Fruit fly (Drosophila melanogaster) ovary, adult (tissue): ENCODE measurements around the gene Oat.

ENCODE experiments used
- CG17801 ChIP-seq: fragments of 200-800 bp; optimal IDR thresholded peaks from 2 replicates; lab custom pipeline; 2019; ENCODE audit warnings: missing biosample characterization, mild to moderate bottlenecking, missing genetic modification characterization, moderate library complexity; ENCODE audit not compliant: partially characterized antibody

Gene Oat

DNA sequence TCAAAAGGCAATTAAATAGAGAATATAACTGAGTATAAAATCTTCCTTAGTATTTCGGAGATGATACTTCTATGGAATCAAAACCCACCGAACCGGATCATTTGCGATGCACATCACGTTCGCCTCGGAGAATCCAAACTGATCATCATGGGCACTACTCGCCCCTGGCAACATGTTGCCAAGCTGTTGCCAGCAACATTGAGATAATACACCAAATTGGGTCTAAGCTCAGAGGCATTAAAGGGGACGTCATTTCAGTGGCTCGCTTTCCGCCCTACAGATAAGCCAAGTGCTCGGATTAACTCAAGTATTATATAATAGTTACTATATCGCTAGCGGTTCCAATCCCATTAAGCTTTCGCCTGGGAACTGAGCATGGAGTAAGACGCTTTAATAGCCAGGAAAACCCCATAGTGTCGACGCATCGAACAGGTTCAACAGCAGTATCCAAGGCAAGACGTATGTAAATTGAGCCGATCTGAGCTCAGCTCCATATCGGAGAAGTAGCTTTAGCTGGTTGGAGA, 43.6 kb downstream of the Oat start, which contains the start of the genes lush and CG9372:
lush (minus strand) TSS at position 117 of the 524 bp plus-strand sequence.
CG9372 (plus strand) TSS at position 235 of the 524 bp plus-strand sequence.
- no peak for TF ChIP-seq CG17801 (GFP tag; lab: Kevin White, UChicago)

DNA sequence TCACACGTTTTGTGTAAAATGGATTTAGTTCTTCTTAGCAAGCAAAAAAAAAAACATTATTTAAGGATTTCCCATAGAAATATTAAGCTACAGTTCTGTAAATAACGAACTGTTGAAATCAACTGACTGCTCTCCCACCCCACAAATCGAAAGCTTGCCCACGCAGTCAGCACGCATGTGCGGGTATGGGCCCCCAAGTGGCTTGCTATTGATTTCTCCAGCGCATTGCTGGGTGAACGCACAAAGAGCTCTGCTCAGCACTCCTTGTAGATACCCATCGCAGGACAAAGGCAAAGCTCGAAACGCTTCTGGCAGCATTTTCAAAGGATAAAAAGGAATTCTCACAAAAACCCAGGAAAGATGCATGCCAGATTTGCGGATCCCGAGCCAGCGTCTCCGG, 48.2 kb downstream of the Oat start, which contains the start of gene CG9368:
CG9368 (plus strand) TSS at position 221 of the 400 bp plus-strand sequence.
- no peak for TF ChIP-seq CG17801 (GFP tag; lab: Kevin White, UChicago)

DNA sequence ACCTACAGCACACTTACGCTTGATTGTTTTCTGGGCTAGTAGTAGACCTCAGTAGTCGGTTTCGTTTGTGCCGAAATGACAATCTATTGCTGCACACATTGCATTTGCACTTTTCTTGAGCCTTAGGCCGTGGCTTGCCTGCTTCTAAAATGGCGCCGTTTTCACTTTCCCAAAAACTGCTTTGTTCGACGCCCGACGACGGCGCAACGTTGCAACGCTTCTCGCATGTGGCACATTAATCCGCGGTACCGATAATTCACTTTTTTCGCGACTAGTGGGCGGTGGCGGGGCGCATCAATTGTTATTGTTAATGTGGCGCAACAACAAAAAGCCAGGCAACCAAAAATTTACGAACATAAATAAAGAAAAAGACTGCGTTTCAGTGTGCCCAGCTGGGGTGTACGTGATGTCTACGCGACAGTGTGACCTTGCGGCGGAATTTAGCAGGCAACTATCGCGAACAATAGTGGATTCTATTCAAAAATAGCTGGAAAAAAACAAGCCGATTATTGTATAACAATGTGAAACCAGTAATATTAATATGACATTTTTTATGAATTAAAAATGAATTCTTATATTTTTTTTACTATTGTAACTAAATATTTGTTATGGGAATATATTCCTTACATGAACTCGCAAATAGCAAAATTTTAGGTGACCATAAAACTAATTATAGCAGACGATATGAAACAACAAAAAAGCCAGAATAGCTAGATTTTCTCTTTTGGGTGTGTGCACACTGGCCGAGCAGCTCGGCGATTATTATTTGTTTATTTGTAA, 51.1 kb downstream of the Oat start, which contains the start of the genes ash1 and Taf6:
ash1 (minus strand) TSS at position 387 of the 780 bp plus-strand sequence.
Taf6 (plus strand) TSS at position 720 of the 780 bp plus-strand sequence.
- no peak for TF ChIP-seq CG17801 (GFP tag; lab: Kevin White, UChicago)
